1 fruit fly cellular context compared by ENCODE assay signal in the genomic region with DNA sequence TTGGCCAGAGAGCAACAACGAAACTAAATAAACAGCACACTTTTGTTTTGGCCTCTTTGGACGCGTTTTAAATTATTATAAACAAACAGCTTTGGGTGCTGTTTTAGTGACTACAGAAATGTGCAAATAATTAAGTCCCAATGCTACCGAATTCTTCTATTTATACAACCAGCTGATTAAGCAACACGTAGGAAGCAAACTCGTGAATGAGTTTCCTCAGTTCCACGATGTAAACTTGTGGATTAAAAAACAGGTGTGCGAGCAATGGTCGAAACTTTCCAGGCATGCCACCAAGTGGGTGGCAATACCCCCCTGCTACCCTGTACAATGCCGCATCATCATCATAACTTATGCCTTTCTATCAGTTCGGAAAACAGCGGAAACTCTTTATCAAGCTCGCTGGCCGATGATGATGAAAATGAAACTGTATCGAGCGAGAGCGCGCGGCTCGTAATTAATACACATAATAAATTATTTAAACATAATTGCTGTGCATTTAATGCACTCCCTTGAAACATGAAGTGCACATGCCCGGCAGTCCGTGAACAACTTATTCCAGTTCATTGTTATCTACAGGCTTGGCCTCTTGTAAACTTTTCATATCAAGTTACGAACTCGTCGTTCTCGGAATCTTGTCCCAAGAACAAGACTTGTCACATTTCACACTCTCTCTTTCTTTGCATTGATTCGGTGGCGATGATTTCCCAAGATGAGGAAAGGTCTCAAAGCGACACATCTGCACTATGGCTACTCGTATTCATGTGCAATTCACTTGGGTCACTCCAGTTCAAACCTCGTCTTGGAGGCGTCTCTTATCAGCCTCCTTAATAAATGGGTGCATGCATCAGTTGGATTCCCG.
A peak's percentile ranks its signal among the peaks of the same experiment; 100 is the strongest.
TF ChIP-seq lines count a peak whose summit lies in the region.

No protein-coding gene starts in this region.

TF ChIP-seq in whole organism, embryonic, 481 proteins besides CTCF, POLR2A, EP300 and RAD21 (continued from another document):
- peak; percentile 43 for TF ChIP-seq lab (GFP tag; optimal IDR thresholded peaks at IDR 0.05; lab: Kevin White, UChicago)
- TF ChIP-seq crol (GFP tag; IDR thresholded peaks at IDR 0.05; lab: Robert Waterston, UW) = 0 out of 2 replicates have a peak, but pooled peaks have one; percentile 6
- peak; percentile 13 for TF ChIP-seq CG12769 (tag; optimal IDR thresholded peaks at IDR 0.05; lab: Kevin White, UChicago)
- no peak for TF ChIP-seq CG18011 (GFP tag; optimal IDR thresholded peaks at IDR 0.05; lab: Kevin White, UChicago)
- 0 out of 2 replicates have a peak, but pooled peaks have one; percentile 15 for TF ChIP-seq CG14441 (GFP tag; IDR thresholded peaks at IDR 0.05; lab: Robert Waterston, UW)
- TF ChIP-seq CG4360 (GFP tag; IDR thresholded peaks at IDR 0.05; lab: Robert Waterston, UW) = no peak
- TF ChIP-seq fd102C (GFP tag; optimal IDR thresholded peaks at IDR 0.05; lab: Kevin White, UChicago) = no peak
- peak; percentile 15 for TF ChIP-seq mam (GFP tag; optimal IDR thresholded peaks at IDR 0.05; lab: Kevin White, UChicago)
- TF ChIP-seq Rx (GFP tag; IDR thresholded peaks at IDR 0.05; lab: Robert Waterston, UW) = 0 out of 2 replicates have a peak, but pooled peaks have one; percentile 15
- TF ChIP-seq CG6765 (GFP tag; optimal IDR thresholded peaks at IDR 0.05; lab: Kevin White, UChicago) = no peak
- no peak for TF ChIP-seq CG11695 (GFP tag; IDR thresholded peaks at IDR 0.05; lab: Robert Waterston, UW)
- TF ChIP-seq Camta (GFP tag; optimal IDR thresholded peaks at IDR 0.05; lab: Kevin White, UChicago) = no peak
- TF ChIP-seq sob (GFP tag; IDR thresholded peaks at IDR 0.05; lab: Robert Waterston, UW) = 0 out of 2 replicates have a peak, but pooled peaks have one; percentile 26
- TF ChIP-seq oc (tag; optimal IDR thresholded peaks at IDR 0.05; lab: Kevin White, UChicago) = no peak
- TF ChIP-seq H15 (GFP tag; IDR thresholded peaks at IDR 0.05; lab: Robert Waterston, UW) = no peak
- TF ChIP-seq CG10979 (tag; optimal IDR thresholded peaks at IDR 0.05; lab: Kevin White, UChicago) = no peak
- TF ChIP-seq klu (GFP tag; IDR thresholded peaks at IDR 0.05; lab: Robert Waterston, UW) = no peak
- TF ChIP-seq dimm (GFP tag; IDR thresholded peaks at IDR 0.05; lab: Robert Waterston, UW) = no peak
- peak; percentile 43; the same call in 1 of the 2 replicates for TF ChIP-seq Rfx (GFP tag; IDR thresholded peaks at IDR 0.05; lab: Robert Waterston, UW)
- no peak for TF ChIP-seq lmd (GFP tag; IDR thresholded peaks at IDR 0.05; lab: Robert Waterston, UW)
- TF ChIP-seq CG4404 (GFP tag; IDR thresholded peaks at IDR 0.05; lab: Robert Waterston, UW) = no peak
- TF ChIP-seq CkIIα-i1 (GFP tag; IDR thresholded peaks at IDR 0.05; lab: Robert Waterston, UW) = no peak
- peak; percentile 66 for TF ChIP-seq Med (GFP tag; lab: Kevin White, UChicago)
- TF ChIP-seq Ada2b (GFP tag; IDR thresholded peaks at IDR 0.05; lab: Robert Waterston, UW) = no peak
- no peak for TF ChIP-seq hkb (optimal IDR thresholded peaks at IDR 0.05; lab: Kevin White, UChicago)
- TF ChIP-seq hkb (GFP tag; IDR thresholded peaks at IDR 0.05; lab: Robert Waterston, UW) = no peak
- TF ChIP-seq Oli (tag; optimal IDR thresholded peaks at IDR 0.05; lab: Kevin White, UChicago) = no peak
- TF ChIP-seq CrebB (tag; optimal IDR thresholded peaks at IDR 0.05; lab: Kevin White, UChicago) = no peak
- TF ChIP-seq en (GFP tag; optimal IDR thresholded peaks at IDR 0.05; lab: Kevin White, UChicago) = no peak
- peak; percentile 70 for TF ChIP-seq pros (GFP tag; optimal IDR thresholded peaks at IDR 0.05; lab: Kevin White, UChicago)
- TF ChIP-seq emc (GFP tag; optimal IDR thresholded peaks at IDR 0.05; lab: Kevin White, UChicago) = no peak
- peak; percentile 84 for TF ChIP-seq D19B (GFP tag; optimal IDR thresholded peaks at IDR 0.05; lab: Kevin White, UChicago)
- TF ChIP-seq dmrt99B (tag; optimal IDR thresholded peaks at IDR 0.05; lab: Kevin White, UChicago) = no peak
- no peak for TF ChIP-seq NfI (GFP tag; optimal IDR thresholded peaks at IDR 0.05; lab: Kevin White, UChicago)
- no peak for TF ChIP-seq CG32532 (GFP tag; IDR thresholded peaks at IDR 0.05; lab: Robert Waterston, UW)
- peak; percentile 4 for TF ChIP-seq gem (tag; optimal IDR thresholded peaks at IDR 0.05; lab: Kevin White, UChicago)
- peak; percentile 19 for TF ChIP-seq CG18599 (GFP tag; optimal IDR thresholded peaks at IDR 0.05; lab: Kevin White, UChicago)
- no peak for TF ChIP-seq luna (GFP tag; optimal IDR thresholded peaks at IDR 0.05; lab: Kevin White, UChicago)
- TF ChIP-seq gsb-n (tag; optimal IDR thresholded peaks at IDR 0.05; lab: Kevin White, UChicago) = no peak
- TF ChIP-seq Awh (GFP tag; IDR thresholded peaks at IDR 0.05; lab: Robert Waterston, UW) = no peak
- TF ChIP-seq lilli (GFP tag; optimal IDR thresholded peaks at IDR 0.05; lab: Kevin White, UChicago) = no peak
- TF ChIP-seq CG15514 (GFP tag; optimal IDR thresholded peaks at IDR 0.05; lab: Kevin White, UChicago) = peak; percentile 24
- no peak for TF ChIP-seq Dll (GFP tag; IDR thresholded peaks at IDR 0.05; lab: Robert Waterston, UW; ENCODE audit: partially characterized antibody)
- no peak for TF ChIP-seq CG33557 (GFP tag; optimal IDR thresholded peaks at IDR 0.05; lab: Kevin White, UChicago)
- no peak for TF ChIP-seq CG12391 (tag; optimal IDR thresholded peaks at IDR 0.05; lab: Kevin White, UChicago)
- no peak for TF ChIP-seq Ssrp (tag; optimal IDR thresholded peaks at IDR 0.05; lab: Kevin White, UChicago)
- TF ChIP-seq sna (GFP tag; IDR thresholded peaks at IDR 0.05; lab: Robert Waterston, UW; ENCODE audit: partially characterized antibody) = no peak
- peak; percentile 34; the same call in 1 of the 3 replicates for TF ChIP-seq CG2199 (GFP tag; IDR thresholded peaks at IDR 0.05; lab: Robert Waterston, UW)
- TF ChIP-seq Hand (GFP tag; optimal IDR thresholded peaks at IDR 0.05; lab: Kevin White, UChicago) = no peak
- TF ChIP-seq CG8290 (GFP tag; optimal IDR thresholded peaks at IDR 0.05; lab: Kevin White, UChicago) = no peak
- no peak for TF ChIP-seq CG8290 (tag; optimal IDR thresholded peaks at IDR 0.05; lab: Kevin White, UChicago)
- no peak for TF ChIP-seq CG15601 (tag; optimal IDR thresholded peaks at IDR 0.05; lab: Kevin White, UChicago)
- TF ChIP-seq hb (GFP tag; IDR thresholded peaks at IDR 0.05; lab: Robert Waterston, UW; ENCODE audit: partially characterized antibody) = no peak
- TF ChIP-seq nerfin-1 (tag; optimal IDR thresholded peaks at IDR 0.05; lab: Kevin White, UChicago) = no peak
- TF ChIP-seq wek (GFP tag; optimal IDR thresholded peaks at IDR 0.05; lab: Kevin White, UChicago) = no peak
- TF ChIP-seq CG4820 (GFP tag; optimal IDR thresholded peaks at IDR 0.05; lab: Kevin White, UChicago) = no peak
- no peak for TF ChIP-seq CG6791 (GFP tag; IDR thresholded peaks at IDR 0.05; lab: Robert Waterston, UW; ENCODE audit: partially characterized antibody)
- TF ChIP-seq wdn (GFP tag; IDR thresholded peaks at IDR 0.05; lab: Robert Waterston, UW) = 0 out of 2 replicates have a peak, but pooled peaks have one; percentile 15
- TF ChIP-seq CG7556 (GFP tag; optimal IDR thresholded peaks at IDR 0.05; lab: Kevin White, UChicago) = no peak
- no peak for TF ChIP-seq kah (GFP tag; optimal IDR thresholded peaks at IDR 0.05; lab: Kevin White, UChicago)
- TF ChIP-seq Antp (GFP tag; optimal IDR thresholded peaks at IDR 0.05; lab: Kevin White, UChicago) = no peak
- TF ChIP-seq E2f1 (GFP tag; IDR thresholded peaks at IDR 0.05; lab: Robert Waterston, UW) = no peak
- no peak for TF ChIP-seq Doc3 (GFP tag; IDR thresholded peaks at IDR 0.05; lab: Robert Waterston, UW; ENCODE audit: partially characterized antibody)
- TF ChIP-seq CG9727 (GFP tag; optimal IDR thresholded peaks at IDR 0.05; lab: Kevin White, UChicago) = no peak
- no peak for TF ChIP-seq CG3847 (GFP tag; IDR thresholded peaks at IDR 0.05; lab: Robert Waterston, UW)
- TF ChIP-seq Blimp-1 (GFP tag; optimal IDR thresholded peaks at IDR 0.05; lab: Kevin White, UChicago) = peak; percentile 68
- TF ChIP-seq sim (GFP tag; IDR thresholded peaks at IDR 0.05; lab: Robert Waterston, UW) = no peak
- TF ChIP-seq CG9817 (tag; optimal IDR thresholded peaks at IDR 0.05; lab: Kevin White, UChicago) = peak; percentile 11
- TF ChIP-seq sens (GFP tag; lab: Kevin White, UChicago) = peak; percentile 11
- no peak for TF ChIP-seq CG11456 (GFP tag; IDR thresholded peaks at IDR 0.05; lab: Robert Waterston, UW)
- no peak for TF ChIP-seq schlank (tag; optimal IDR thresholded peaks at IDR 0.05; lab: Kevin White, UChicago)
- TF ChIP-seq dati (GFP tag; IDR thresholded peaks at IDR 0.05; lab: Robert Waterston, UW) = no peak
- no peak for TF ChIP-seq tna (GFP tag; IDR thresholded peaks at IDR 0.05; lab: Robert Waterston, UW; ENCODE audit: partially characterized antibody)
- peak; percentile 42 for TF ChIP-seq sd (tag; optimal IDR thresholded peaks at IDR 0.05; lab: Kevin White, UChicago)
- TF ChIP-seq CG9215 (GFP tag; IDR thresholded peaks at IDR 0.05; lab: Robert Waterston, UW) = no peak
- TF ChIP-seq sc (optimal IDR thresholded peaks at IDR 0.05; lab: Kevin White, UChicago) = no peak
- no peak for TF ChIP-seq sc (GFP tag; optimal IDR thresholded peaks at IDR 0.05; lab: Kevin White, UChicago)
- peak; percentile 30 for TF ChIP-seq CG10543 (GFP tag; optimal IDR thresholded peaks at IDR 0.05; lab: Kevin White, UChicago)
- TF ChIP-seq CG12071 (GFP tag; optimal IDR thresholded peaks at IDR 0.05; lab: Kevin White, UChicago) = peak; percentile 1
- TF ChIP-seq ac (GFP tag; optimal IDR thresholded peaks at IDR 0.05; lab: Kevin White, UChicago) = no peak
- no peak for TF ChIP-seq CG8765 (GFP tag; IDR thresholded peaks at IDR 0.05; lab: Robert Waterston, UW)
- no peak for TF ChIP-seq ind (GFP tag; optimal IDR thresholded peaks at IDR 0.05; lab: Kevin White, UChicago)
- no peak for TF ChIP-seq GATAe (GFP tag; conservative IDR thresholded peaks at IDR 0.05; lab: Robert Waterston, UW)
- TF ChIP-seq CG17328 (GFP tag; IDR thresholded peaks at IDR 0.05; lab: Robert Waterston, UW) = no peak
- peak; percentile 38; the same call in 1 of the 2 replicates for TF ChIP-seq NFAT (GFP tag; IDR thresholded peaks at IDR 0.05; lab: Robert Waterston, UW)
- TF ChIP-seq Nf-YB (GFP tag; optimal IDR thresholded peaks at IDR 0.05; lab: Kevin White, UChicago) = no peak
- no peak for TF ChIP-seq CG18619 (GFP tag; optimal IDR thresholded peaks at IDR 0.05; lab: Kevin White, UChicago)
- TF ChIP-seq Ptx1 (GFP tag; IDR thresholded peaks at IDR 0.05; lab: Robert Waterston, UW) = no peak
- TF ChIP-seq trh (GFP tag; optimal IDR thresholded peaks at IDR 0.05; lab: Kevin White, UChicago) = no peak
- no peak for TF ChIP-seq croc (GFP tag; conservative IDR thresholded peaks at IDR 0.05; lab: Robert Waterston, UW)
- TF ChIP-seq bab2 (GFP tag; optimal IDR thresholded peaks at IDR 0.05; lab: Kevin White, UChicago) = peak; percentile 8
- no peak for TF ChIP-seq salm (tag; optimal IDR thresholded peaks at IDR 0.05; lab: Kevin White, UChicago)
- TF ChIP-seq MESR4 (GFP tag; optimal IDR thresholded peaks at IDR 0.05; lab: Kevin White, UChicago) = no peak
- no peak for TF ChIP-seq zf30C (GFP tag; optimal IDR thresholded peaks at IDR 0.05; lab: Kevin White, UChicago)
- TF ChIP-seq Elba2 (GFP tag; optimal IDR thresholded peaks at IDR 0.05; lab: Kevin White, UChicago) = no peak
- peak; percentile 34 for TF ChIP-seq cwo (GFP tag; optimal IDR thresholded peaks at IDR 0.05; lab: Kevin White, UChicago)
- TF ChIP-seq Dbx (GFP tag; IDR thresholded peaks at IDR 0.05; lab: Robert Waterston, UW) = peak; percentile 21; the same call in 1 of the 3 replicates
